Fruit fly (Drosophila melanogaster) whole organism, pupa: ENCODE results near the gene Gr22f.

Experiments
- CG10348 ChIP-seq: fragments of 200-800 bp; sonication (Bioruptor generic); IDR thresholded peaks from 2 replicates; pipeline ENCODE4 v1.3.6; 2022; ENCODE audit warnings: missing biosample characterization, missing genetic modification characterization
- CG12605 ChIP-seq: fragments of 200-800 bp; sonication (Bioruptor generic); IDR thresholded peaks from 2 replicates; pipeline ENCODE4 v1.3.6; 2022; ENCODE audit warnings: missing biosample characterization, missing genetic modification characterization
- CG13204 ChIP-seq: fragments of 200-800 bp; sonication (Bioruptor generic); optimal IDR thresholded peaks from 2 replicates; lab custom pipeline; 2018; ENCODE audit warnings: missing biosample characterization, mild to moderate bottlenecking, missing genetic modification characterization, moderate library complexity
- CG14655 ChIP-seq: fragments of 200-800 bp; sonication (Bioruptor generic); optimal IDR thresholded peaks from 3 replicates; lab custom pipeline; 2017; ENCODE audit warnings: mild to moderate bottlenecking, missing biosample characterization, missing genetic modification reagents, missing genetic modification characterization
- CG17806 ChIP-seq: fragments of 200-800 bp; sonication (Bioruptor generic); optimal IDR thresholded peaks from 2 replicates; lab custom pipeline; 2018; ENCODE audit warnings: missing biosample characterization, mild to moderate bottlenecking, missing genetic modification characterization, moderate library complexity
- CG32121 ChIP-seq: fragments of 200-800 bp; sonication (Bioruptor generic); IDR thresholded peaks from 2 replicates; pipeline ENCODE4 v1.3.6; 2022; ENCODE audit warnings: missing biosample characterization, missing genetic modification characterization
- CG34367 ChIP-seq: fragments of 200-800 bp; sonication (Bioruptor generic); optimal IDR thresholded peaks from 2 replicates; lab custom pipeline; 2018; ENCODE audit warnings: missing biosample characterization, mild to moderate bottlenecking, missing genetic modification characterization
- CG4496 ChIP-seq: fragments of 200-800 bp; sonication (Bioruptor generic); IDR thresholded peaks from 3 replicates; pipeline ENCODE4 v1.3.6; 2022; ENCODE audit warnings: missing biosample characterization, missing genetic modification characterization
- CG8159 ChIP-seq: fragments of 200-800 bp; sonication (Bioruptor generic); optimal IDR thresholded peaks from 3 replicates; lab custom pipeline; 2018; ENCODE audit warnings: missing biosample characterization, mild to moderate bottlenecking, missing genetic modification characterization, moderate library complexity
- CG8301 ChIP-seq: fragments of 200-800 bp; sonication (Bioruptor generic); optimal IDR thresholded peaks from 2 replicates; lab custom pipeline; 2018; ENCODE audit warnings: missing biosample characterization, mild to moderate bottlenecking, missing genetic modification characterization
- CG9948 ChIP-seq: fragments of 200-800 bp; sonication (Bioruptor generic); optimal IDR thresholded peaks from 2 replicates; lab custom pipeline; 2018; ENCODE audit warnings: missing biosample characterization, mild to moderate bottlenecking, missing genetic modification characterization, moderate library complexity
- D1 ChIP-seq: fragments of 200-800 bp; sonication (Bioruptor generic); optimal IDR thresholded peaks from 2 replicates; lab custom pipeline; 2018; ENCODE audit warnings: missing biosample characterization, mild to moderate bottlenecking, missing genetic modification characterization, moderate library complexity
- Ets98B ChIP-seq: fragments of 200-800 bp; sonication (Bioruptor generic); IDR thresholded peaks from 2 replicates; pipeline ENCODE4 v1.3.6; 2022; ENCODE audit warnings: missing biosample characterization, missing genetic modification characterization
- Pif1A ChIP-seq: fragments of 200-800 bp; sonication (Bioruptor generic); optimal IDR thresholded peaks from 3 replicates; lab custom pipeline; 2016; ENCODE audit warnings: missing biosample characterization, missing genetic modification characterization
- Pif1B ChIP-seq: fragments of 200-800 bp; sonication (Bioruptor generic); optimal IDR thresholded peaks from 3 replicates; lab custom pipeline; 2016; ENCODE audit warnings: missing biosample characterization, missing genetic modification characterization
- Snoo ChIP-seq: fragments of 200-800 bp; sonication (Bioruptor generic); optimal IDR thresholded peaks from 3 replicates; lab custom pipeline; 2017; ENCODE audit warnings: missing biosample characterization, mild to moderate bottlenecking, missing genetic modification characterization, inconsistent platforms
- fd96Ca ChIP-seq: fragments of 200-800 bp; sonication (Bioruptor generic); IDR thresholded peaks from 3 replicates; pipeline ENCODE4 v1.3.6; 2022; ENCODE audit warnings: missing biosample characterization, missing genetic modification characterization
- gl ChIP-seq: fragments of 200-800 bp; sonication (Bioruptor generic); optimal IDR thresholded peaks from 2 replicates; lab custom pipeline; 2018; ENCODE audit warnings: missing biosample characterization, mild to moderate bottlenecking, missing genetic modification characterization

Gr22f gene

DNA sequence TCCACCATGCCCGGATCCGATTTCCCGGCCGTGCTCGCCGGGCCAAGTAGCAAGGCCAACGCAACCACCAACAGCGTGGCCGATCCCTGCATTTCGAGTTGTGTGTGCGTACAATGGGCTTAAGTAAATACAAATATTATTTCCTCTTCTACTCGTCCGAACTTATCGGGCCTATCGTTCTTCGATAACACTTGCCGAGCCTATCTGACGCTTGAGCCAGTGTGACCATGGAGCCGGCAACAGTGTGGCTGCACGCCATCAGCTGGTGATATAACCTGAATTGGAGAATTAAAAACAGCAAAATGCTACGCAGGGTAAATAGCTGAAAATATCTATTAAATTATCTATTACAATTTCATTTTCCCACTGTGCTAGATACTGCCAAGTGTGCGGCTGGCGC lies 46.0 kb downstream of the Gr22f start, which contains the start of the genes CG17660 and mRpL48:
Gene CG17660, minus strand, starts transcription at position 198 of the 400 bp plus-strand sequence.
Gene mRpL48, plus strand, starts transcription at position 239 of the 400 bp plus-strand sequence.
- no peak for TF ChIP-seq CG4496 (GFP tag; lab: Robert Waterston, UW)
- no peak for TF ChIP-seq Ets98B
- no peak for TF ChIP-seq Pif1A (GFP tag; lab: Kevin White, UChicago)
- no peak for TF ChIP-seq CG17806 (tag; lab: Kevin White, UChicago)
- no peak for TF ChIP-seq D1
- TF ChIP-seq CG9948 (tag; lab: Kevin White, UChicago): no peak

DNA sequence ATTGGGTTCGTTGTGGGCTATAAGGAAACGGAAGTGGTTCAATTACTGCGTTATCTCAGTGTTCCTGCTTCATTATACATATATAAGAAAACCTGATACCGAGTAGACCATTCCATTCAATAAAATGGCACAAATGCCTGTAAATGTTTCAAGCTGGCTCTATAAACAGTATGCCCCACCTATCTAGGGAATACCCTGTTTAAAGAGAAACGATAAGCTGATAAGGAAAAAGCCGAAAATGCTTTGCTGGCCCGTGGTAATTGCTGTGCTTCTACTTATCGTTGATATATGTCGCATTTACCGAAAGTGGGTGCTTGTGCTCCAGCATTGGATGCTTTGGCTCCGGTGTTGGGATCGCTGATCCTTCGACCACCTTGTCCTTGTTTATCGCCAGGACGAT lies 46.9 kb downstream of the Gr22f start:
- TF ChIP-seq CG13204 (GFP tag; lab: Kevin White, UChicago) (no peak), CG10348 (GFP tag; lab: Robert Waterston, UW) (no peak), CG12605 (GFP tag; lab: Robert Waterston, UW) (no peak), fd96Ca (no peak), Pif1A (GFP tag; lab: Kevin White, UChicago) (no peak), Ets98B (no peak), CG8301 (tag; lab: Kevin White, UChicago) (no peak), Pif1B (no peak), CG14655 (GFP tag; lab: Kevin White, UChicago) (no peak)

DNA sequence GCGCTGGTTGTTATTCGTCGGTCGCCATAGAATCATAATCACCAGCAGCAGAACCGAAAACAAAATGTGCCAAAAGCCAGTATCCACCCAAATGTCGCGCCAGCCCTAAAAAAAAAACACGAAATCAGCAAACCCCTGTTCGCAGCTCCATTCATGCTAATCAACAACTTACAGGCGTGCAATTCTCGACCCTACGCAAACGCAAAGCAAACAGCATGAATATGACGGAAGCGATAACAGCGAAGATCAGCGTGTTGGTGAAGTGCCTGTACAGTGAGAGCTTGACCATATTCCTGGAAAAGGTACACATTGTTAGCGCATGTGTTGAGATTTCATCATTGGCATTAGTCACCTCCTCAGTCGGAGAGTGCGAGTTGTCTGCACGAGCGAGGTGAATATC lies 48.1 kb downstream of the Gr22f start:
- TF ChIP-seq CG13204 (GFP tag; lab: Kevin White, UChicago): no peak
- no peak for TF ChIP-seq CG34367
- TF ChIP-seq fd96Ca: no peak
- TF ChIP-seq CG8159 (tag; lab: Kevin White, UChicago): no peak
- TF ChIP-seq Pif1B: no peak
- TF ChIP-seq CG4496 (GFP tag; lab: Robert Waterston, UW): no peak
- TF ChIP-seq CG9948 (tag; lab: Kevin White, UChicago): no peak
- TF ChIP-seq CG14655 (GFP tag; lab: Kevin White, UChicago): no peak

DNA sequence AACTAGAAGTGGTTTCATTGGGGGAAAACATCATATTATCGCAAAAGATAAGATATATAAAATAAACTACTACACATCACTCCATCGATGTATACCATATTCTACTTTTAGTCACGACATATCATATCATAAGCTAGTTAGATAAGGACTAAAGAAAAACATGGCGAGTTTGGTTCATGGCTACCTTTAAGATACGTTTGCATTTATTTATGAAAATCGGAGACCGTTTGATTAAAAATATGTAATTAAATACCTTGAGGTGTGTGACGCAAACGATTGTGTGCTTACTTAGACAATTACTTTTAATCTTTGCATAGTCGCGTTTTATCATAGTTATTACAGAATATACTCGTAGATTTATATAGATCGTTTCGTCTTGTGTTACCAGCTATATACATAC lies 49.3 kb downstream of the Gr22f start:
- TF ChIP-seq fd96Ca (no peak), gl (tag; lab: Kevin White, UChicago) (no peak), CG32121 (no peak), CG17806 (tag; lab: Kevin White, UChicago) (no peak), Snoo (tag; lab: Kevin White, UChicago) (no peak)
- TF ChIP-seq, all 21 proteins: peak for 0
